Fruit fly (Drosophila melanogaster) whole organism, embryonic: ENCODE results near the gene Cnep1r2.

ENCODE experiments used
- Bdp1 ChIP-seq: fragments of 200-800 bp; sonication (Bioruptor generic); optimal IDR thresholded peaks from 3 replicates; lab custom pipeline; 2016; ENCODE audit warnings: missing biosample characterization, missing genetic modification characterization
- Blimp-1 ChIP-seq: fragments of 200-800 bp; sonication (Bioruptor generic); optimal IDR thresholded peaks from 3 replicates; lab custom pipeline; 2018; ENCODE audit warnings: missing biosample characterization, missing genetic modification characterization, mild to moderate bottlenecking, moderate library complexity, missing genetic modification reagents
- CG13296 ChIP-seq: fragments of 200-800 bp; sonication (Bioruptor generic); optimal IDR thresholded peaks from 3 replicates; lab custom pipeline; 2018; ENCODE audit warnings: missing biosample characterization, mild to moderate bottlenecking, missing genetic modification characterization
- CG13624 ChIP-seq: fragments of 200-800 bp; sonication (Bioruptor generic); optimal IDR thresholded peaks from 2 replicates; lab custom pipeline; 2016; ENCODE audit warnings: missing biosample characterization, missing genetic modification characterization
- CG14014 ChIP-seq: fragments of 200-800 bp; sonication (Bioruptor generic); IDR thresholded peaks from 2 replicates; pipeline ENCODE4 v1.3.6; 2022; ENCODE audit warnings: missing biosample characterization, missing genetic modification characterization
- CG14710 ChIP-seq: fragments of 200-800 bp; sonication (Bioruptor generic); optimal IDR thresholded peaks from 3 replicates; lab custom pipeline; 2019; ENCODE audit warnings: missing biosample characterization, mild to moderate bottlenecking, missing genetic modification characterization, moderate library complexity
- CG15514 ChIP-seq: fragments of 200-800 bp; sonication (Bioruptor generic); optimal IDR thresholded peaks from 3 replicates; lab custom pipeline; 2017; ENCODE audit warnings: missing biosample characterization, missing genetic modification characterization, mild to moderate bottlenecking, moderate library complexity, missing genetic modification reagents
- CG17802 ChIP-seq: fragments of 200-800 bp; sonication (Bioruptor generic); optimal IDR thresholded peaks from 2 replicates; lab custom pipeline; 2018; ENCODE audit warnings: missing biosample characterization, mild to moderate bottlenecking, missing genetic modification characterization, moderate library complexity
- CG2678 ChIP-seq: fragments of 200-800 bp; sonication (Bioruptor generic); optimal IDR thresholded peaks from 3 replicates; lab custom pipeline; 2019; ENCODE audit warnings: missing biosample characterization, mild to moderate bottlenecking, missing genetic modification characterization, moderate library complexity
- CG3995 ChIP-seq: fragments of 200-800 bp; sonication (Bioruptor generic); optimal IDR thresholded peaks from 3 replicates; lab custom pipeline; 2016; ENCODE audit warnings: missing biosample characterization, missing genetic modification characterization
- CG4328 ChIP-seq: fragments of 200-800 bp; sonication (Bioruptor generic); optimal IDR thresholded peaks from 3 replicates; lab custom pipeline; 2017; ENCODE audit warnings: missing biosample characterization, missing genetic modification reagents, missing genetic modification characterization
- CG6689 ChIP-seq: fragments of 200-800 bp; sonication (Bioruptor generic); IDR thresholded peaks from 2 replicates; pipeline ENCODE4 v1.3.6; 2022; ENCODE audit warnings: missing biosample characterization, missing genetic modification characterization
- CG6813 ChIP-seq: fragments of 200-800 bp; sonication (Bioruptor generic); optimal IDR thresholded peaks from 2 replicates; lab custom pipeline; 2017; ENCODE audit warnings: missing biosample characterization, missing genetic modification characterization, mild to moderate bottlenecking, moderate library complexity, missing genetic modification reagents
- CG8924 ChIP-seq: fragments of 200-800 bp; optimal IDR thresholded peaks from 3 replicates; lab custom pipeline; 2019; ENCODE audit warnings: missing biosample characterization, mild to moderate bottlenecking, missing genetic modification characterization, moderate library complexity
- CG9727 ChIP-seq: fragments of 200-800 bp; sonication (Bioruptor generic); optimal IDR thresholded peaks from 3 replicates; lab custom pipeline; 2017; ENCODE audit warnings: missing biosample characterization, mild to moderate bottlenecking, missing genetic modification characterization
- CG9797 ChIP-seq: fragments of 200-800 bp; sonication (Bioruptor generic); optimal IDR thresholded peaks from 3 replicates; lab custom pipeline; 2018; ENCODE audit warnings: missing biosample characterization, mild to moderate bottlenecking, missing genetic modification characterization
- CG9932 ChIP-seq: fragments of 200-800 bp; sonication (Bioruptor generic); IDR thresholded peaks from 2 replicates; pipeline ENCODE4 v1.3.6; 2022; ENCODE audit warnings: missing biosample characterization, missing genetic modification characterization
- Dip2 ChIP-seq: fragments of 200-800 bp; sonication (Bioruptor generic); IDR thresholded peaks from 2 replicates; pipeline ENCODE4 v1.3.6; 2022; ENCODE audit warnings: missing biosample characterization, missing genetic modification characterization
- Dip3 ChIP-seq: fragments of 200-800 bp; sonication (Bioruptor generic); optimal IDR thresholded peaks from 3 replicates; lab custom pipeline; 2016; ENCODE audit warnings: missing biosample characterization, missing genetic modification characterization
- Doc3 ChIP-seq: fragments of 200-800 bp; sonication (Bioruptor generic); IDR thresholded peaks from 3 replicates; pipeline ENCODE4 v1.3.6; 2022; ENCODE audit warnings: missing biosample characterization, missing genetic modification characterization; ENCODE audit not compliant: partially characterized antibody
- Fer2 ChIP-seq: fragments of 200-800 bp; sonication (Bioruptor generic); optimal IDR thresholded peaks from 2 replicates; lab custom pipeline; 2018; ENCODE audit warnings: missing biosample characterization, mild to moderate bottlenecking, missing genetic modification characterization, moderate library complexity
- HmgZ ChIP-seq: fragments of 200-800 bp; sonication (Bioruptor generic); optimal IDR thresholded peaks from 2 replicates; lab custom pipeline; 2018; ENCODE audit warnings: missing biosample characterization, mild to moderate bottlenecking, missing genetic modification characterization
- Hmx ChIP-seq: fragments of 200-800 bp; sonication (Bioruptor generic); optimal IDR thresholded peaks from 2 replicates; lab custom pipeline; 2016; ENCODE audit warnings: missing biosample characterization, missing genetic modification characterization
- Hr78 ChIP-seq, 2 experiments: fragments of 200-800 bp in 1 of 2; fragments of >200 bp in 1 of 2; sonication (Bioruptor generic) in 1 of 2; optimal IDR thresholded peaks; 2 replicates each; lab custom pipeline; 2017 to 2019; ENCODE audit warnings: missing biosample characterization in 2 of 2, missing genetic modification characterization in 2 of 2, mild to moderate bottlenecking in 1 of 2, moderate library complexity in 1 of 2
- Hsf ChIP-seq: fragments of 200-800 bp; sonication (Bioruptor generic); optimal IDR thresholded peaks from 3 replicates; lab custom pipeline; 2016; ENCODE audit warnings: missing biosample characterization, missing genetic modification characterization
- Lim3 ChIP-seq: fragments of 200-800 bp; sonication (Bioruptor generic); IDR thresholded peaks from 2 replicates; pipeline ENCODE4 v1.3.6; 2022; ENCODE audit warnings: missing biosample characterization, missing genetic modification characterization
- Mrtf ChIP-seq: fragments of 200-800 bp; sonication (Bioruptor generic); IDR thresholded peaks from 3 replicates; pipeline ENCODE4 v1.3.6; 2022; ENCODE audit warnings: missing biosample characterization, missing genetic modification characterization
- Myb ChIP-seq: fragments of 200-800 bp; sonication (Bioruptor generic); optimal IDR thresholded peaks from 2 replicates; lab custom pipeline; 2016; ENCODE audit warnings: missing biosample characterization, missing genetic modification characterization
- Nf-YA ChIP-seq: fragments of 200-800 bp; sonication (Bioruptor generic); IDR thresholded peaks from 2 replicates; pipeline ENCODE4 v1.3.6; 2022; ENCODE audit warnings: missing biosample characterization, missing genetic modification characterization
- Oli ChIP-seq: fragments of 200-800 bp; sonication (Bioruptor generic); optimal IDR thresholded peaks from 2 replicates; lab custom pipeline; 2018; ENCODE audit warnings: missing biosample characterization, mild to moderate bottlenecking, missing genetic modification characterization, moderate library complexity
- ab ChIP-seq: fragments of 200-800 bp; sonication (Bioruptor generic); optimal IDR thresholded peaks from 2 replicates; lab custom pipeline; 2016; ENCODE audit warnings: missing biosample characterization, missing genetic modification characterization
- abd-A ChIP-seq: fragments of 200-800 bp; sonication (Bioruptor generic); optimal IDR thresholded peaks from 3 replicates; lab custom pipeline; 2019; ENCODE audit warnings: missing biosample characterization, mild to moderate bottlenecking, missing genetic modification characterization, moderate library complexity
- amos ChIP-seq: fragments of 200-800 bp; sonication (Bioruptor generic); IDR thresholded peaks from 2 replicates; pipeline ENCODE4 v1.3.6; 2022; ENCODE audit warnings: missing biosample characterization, missing genetic modification characterization; ENCODE audit not compliant: partially characterized antibody
- ara ChIP-seq: fragments of 200-800 bp; sonication (Bioruptor generic); IDR thresholded peaks from 2 replicates; pipeline ENCODE4 v1.3.6; 2022; ENCODE audit warnings: missing biosample characterization, missing genetic modification characterization
- caup ChIP-seq: fragments of 200-800 bp; sonication (Bioruptor generic); optimal IDR thresholded peaks from 3 replicates; lab custom pipeline; 2017; ENCODE audit warnings: missing biosample characterization, mild to moderate bottlenecking, missing genetic modification characterization, moderate library complexity; ENCODE audit not compliant: severe bottlenecking
- emc ChIP-seq: fragments of 200-800 bp; sonication (Bioruptor generic); optimal IDR thresholded peaks from 2 replicates; lab custom pipeline; 2016; ENCODE audit warnings: missing biosample characterization, missing genetic modification characterization
- eve ChIP-seq, 2 experiments: fragments of >200 bp; optimal IDR thresholded peaks; 2 replicates each; lab custom pipeline; 2017; ENCODE audit warnings: missing biosample characterization in 2 of 2, missing genetic modification characterization in 2 of 2
- grau ChIP-seq: fragments of 200-800 bp; optimal IDR thresholded peaks from 3 replicates; lab custom pipeline; 2019; ENCODE audit warnings: missing biosample characterization, mild to moderate bottlenecking, missing genetic modification characterization, moderate library complexity
- gro ChIP-seq: fragments of 200-800 bp; sonication (Bioruptor generic); optimal IDR thresholded peaks from 2 replicates; lab custom pipeline; 2016; ENCODE audit warnings: missing biosample characterization, missing genetic modification characterization
- her ChIP-seq: fragments of 200-800 bp; sonication (Bioruptor generic); optimal IDR thresholded peaks from 2 replicates; lab custom pipeline; 2016; ENCODE audit warnings: missing biosample characterization, missing genetic modification characterization
- knrl ChIP-seq: fragments of 200-800 bp; sonication (Bioruptor generic); IDR thresholded peaks from 3 replicates; pipeline ENCODE4 v1.3.6; 2022; ENCODE audit warnings: missing biosample characterization, missing genetic modification characterization; ENCODE audit not compliant: partially characterized antibody
- lilli ChIP-seq: fragments of 200-800 bp; sonication (Bioruptor generic); optimal IDR thresholded peaks from 3 replicates; lab custom pipeline; 2016; ENCODE audit warnings: missing biosample characterization, missing genetic modification characterization
- nmo ChIP-seq: fragments of 200-800 bp; sonication (Bioruptor generic); optimal IDR thresholded peaks from 2 replicates; lab custom pipeline; 2018; ENCODE audit warnings: missing biosample characterization, mild to moderate bottlenecking, missing genetic modification characterization, moderate library complexity
- prd ChIP-seq, 3 experiments: fragments of >200 bp in 2 of 3; fragments of 200-800 bp in 1 of 3; sonication (Bioruptor generic) in 1 of 3; optimal IDR thresholded peaks in 2 of 3; IDR thresholded peaks in 1 of 3; 2 replicates in 2 of 3; 3 replicates in 1 of 3; pipeline versions ENCODE4 v1.3.6 to Lab custom; 2017 to 2022; ENCODE audit warnings: missing biosample characterization in 1 of 3, missing genetic modification characterization in 1 of 3
- sima ChIP-seq: fragments of 200-800 bp; sonication (Bioruptor generic); optimal IDR thresholded peaks from 2 replicates; lab custom pipeline; 2016; ENCODE audit warnings: missing biosample characterization, missing genetic modification characterization
- slou ChIP-seq: fragments of 200-800 bp; sonication (Bioruptor generic); optimal IDR thresholded peaks from 3 replicates; lab custom pipeline; 2016; ENCODE audit warnings: missing biosample characterization, missing genetic modification characterization
- slp2 ChIP-seq: fragments of 200-800 bp; sonication (Bioruptor generic); optimal IDR thresholded peaks from 2 replicates; lab custom pipeline; 2016; ENCODE audit warnings: missing biosample characterization, missing genetic modification characterization
- ssp ChIP-seq: fragments of 200-800 bp; sonication (Bioruptor generic); IDR thresholded peaks from 2 replicates; pipeline ENCODE4 v1.3.6; 2022; ENCODE audit warnings: missing biosample characterization, missing genetic modification characterization
- zen2 ChIP-seq: fragments of 200-800 bp; sonication (Bioruptor generic); IDR thresholded peaks from 3 replicates; pipeline ENCODE4 v1.3.6; 2022; ENCODE audit warnings: missing biosample characterization, missing genetic modification characterization; ENCODE audit not compliant: partially characterized antibody
- zfh1 ChIP-seq: fragments of 200-800 bp; sonication (Bioruptor generic); IDR thresholded peaks from 3 replicates; pipeline ENCODE4 v1.3.6; 2022; ENCODE audit warnings: missing biosample characterization, missing genetic modification characterization

Gene Cnep1r2

dm6 chr3L:10681814-10682213, 43.9 kb downstream of the Cnep1r2 start (continued):
- TF ChIP-seq abd-A (peak; percentile 3), Nf-YA (GFP tag; lab: Robert Waterston, UW) (no peak), sima (GFP tag; lab: Kevin White, UChicago) (no peak), Hmx (GFP tag; lab: Kevin White, UChicago) (no peak), ab (GFP tag; lab: Kevin White, UChicago) (no peak), Oli (tag; lab: Kevin White, UChicago) (no peak), nmo (GFP tag; lab: Kevin White, UChicago) (no peak), Doc3 (GFP tag; lab: Robert Waterston, UW) (peak; percentile 32; the same call in 1 of the 3 replicates), CG3995 (GFP tag; lab: Kevin White, UChicago) (no peak), slou (GFP tag; lab: Kevin White, UChicago) (no peak), zen2 (GFP tag; lab: Robert Waterston, UW) (no peak), amos (GFP tag; lab: Robert Waterston, UW) (no peak), CG4328 (no peak), Dip2 (GFP tag; lab: Robert Waterston, UW) (no peak), her (peak; percentile 16), knrl (no peak), Hr78 (GFP tag; optimal IDR thresholded peaks at IDR 0.05; lab: Kevin White, UChicago) (no peak), ssp (GFP tag; lab: Robert Waterston, UW) (no peak), slp2 (no peak), CG2678 (tag; lab: Kevin White, UChicago) (peak; percentile 4), Myb (GFP tag; lab: Kevin White, UChicago) (no peak), grau (tag; lab: Kevin White, UChicago) (no peak), CG9727 (GFP tag; lab: Kevin White, UChicago) (no peak), prd (optimal IDR thresholded peaks at IDR 0.05; lab: Kevin White, UChicago) (no peak), prd (GFP tag; IDR thresholded peaks at IDR 0.05; lab: Robert Waterston, UW) (no peak; the same call in 2 of the 3 replicates), emc (GFP tag; lab: Kevin White, UChicago) (no peak), Dip3 (GFP tag; lab: Kevin White, UChicago) (no peak), eve (GFP tag; optimal IDR thresholded peaks at IDR 0.05; lab: Kevin White, UChicago) (no peak), lilli (GFP tag; lab: Kevin White, UChicago) (no peak), gro (GFP tag; lab: Kevin White, UChicago) (no peak), caup (GFP tag; lab: Kevin White, UChicago) (no peak), CG8924 (tag; lab: Kevin White, UChicago) (no peak), CG15514 (GFP tag; lab: Kevin White, UChicago) (peak; percentile 25), CG13296 (GFP tag; lab: Kevin White, UChicago) (no peak), CG9932 (GFP tag; lab: Robert Waterston, UW) (peak; percentile 32; the same call in 1 of the 2 replicates), Blimp-1 (GFP tag; lab: Kevin White, UChicago) (no peak), HmgZ (peak; percentile 38), CG14014 (0 out of 2 replicates have a peak, but pooled peaks have one; percentile 12), CG17802 (no peak), Bdp1 (GFP tag; lab: Kevin White, UChicago) (no peak), CG9797 (GFP tag; lab: Kevin White, UChicago) (no peak), ara (GFP tag; lab: Robert Waterston, UW) (peak; percentile 52; the same call in 1 of the 2 replicates), CG6813 (GFP tag; lab: Kevin White, UChicago) (no peak), CG6689 (GFP tag; lab: Robert Waterston, UW) (no peak), Mrtf (GFP tag; lab: Robert Waterston, UW) (no peak), CG14710 (tag; lab: Kevin White, UChicago) (no peak), zfh1 (GFP tag; lab: Robert Waterston, UW) (peak; percentile 28; the same call in 1 of the 3 replicates), CG13624 (GFP tag; lab: Kevin White, UChicago) (peak; percentile 24), Lim3 (GFP tag; lab: Robert Waterston, UW) (no peak), Fer2 (tag; lab: Kevin White, UChicago) (no peak), Hsf (GFP tag; lab: Kevin White, UChicago) (no peak)
